Fruit fly (Drosophila melanogaster): Measurements from ENCODE around the gene CG16974.

CG16974 gene

DNA sequence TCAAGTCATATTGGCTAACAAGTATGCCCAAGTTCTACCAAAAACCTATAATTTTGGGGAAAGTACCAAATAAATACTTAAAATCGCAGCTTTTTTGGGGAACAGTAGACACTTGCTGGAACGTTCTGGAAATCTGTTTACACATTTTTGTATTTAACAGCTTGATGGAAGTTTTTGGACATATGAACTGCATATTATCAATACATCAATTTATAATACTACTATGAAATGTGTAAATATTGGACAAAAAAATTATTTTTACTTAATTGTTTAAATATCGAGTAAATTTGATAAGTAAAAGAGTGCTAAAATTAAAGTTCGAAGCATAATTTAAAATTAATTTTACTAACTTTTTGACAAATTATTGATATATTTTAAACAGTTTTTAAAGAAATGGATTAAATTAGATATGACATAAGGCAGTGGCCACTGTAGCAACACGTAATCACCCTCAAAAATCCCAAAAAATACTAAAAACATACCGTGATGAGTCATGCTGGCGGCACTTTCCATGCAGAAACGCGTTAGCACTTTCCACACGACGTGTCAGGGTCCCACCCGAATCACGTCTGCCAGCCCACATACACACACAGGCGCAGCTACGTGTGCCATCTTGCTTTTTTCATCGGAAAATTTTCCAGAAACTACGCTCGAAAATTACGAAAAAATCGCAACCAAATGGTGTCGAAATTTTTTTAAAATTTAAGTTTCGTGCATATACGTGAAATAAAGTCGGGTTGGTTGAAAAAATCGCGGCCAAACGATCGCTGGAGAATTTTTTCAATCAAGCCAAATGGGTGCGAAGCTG lies 26.6 kb downstream of the CG16974 start, which contains the start of gene Sirt1 (continued):
- TF ChIP-seq CG10959 (GFP tag; IDR thresholded peaks at IDR 0.05) (peak; percentile 55), gfzf (GFP tag; optimal IDR thresholded peaks at IDR 0.05) (peak; percentile 82), CG12744 (GFP tag; optimal IDR thresholded peaks at IDR 0.05) (no peak), tup (GFP tag; optimal IDR thresholded peaks at IDR 0.05) (peak; percentile 11), CG4707 (GFP tag; optimal IDR thresholded peaks at IDR 0.05) (no peak), CG18476 (GFP tag; optimal IDR thresholded peaks at IDR 0.05) (peak; percentile 55), Hmr (GFP tag; optimal IDR thresholded peaks at IDR 0.05) (peak; percentile 86), CG11247 (GFP tag; IDR thresholded peaks at IDR 0.05) (peak; percentile 57; the same call in 1 of the 2 replicates), CG32767 (GFP tag; IDR thresholded peaks at IDR 0.05) (peak; percentile 98), TFAM (GFP tag; optimal IDR thresholded peaks at IDR 0.05) (no peak), Hand (GFP tag; optimal IDR thresholded peaks at IDR 0.05) (peak; percentile 16), MBD-R2 (GFP tag; IDR thresholded peaks at IDR 0.05) (no peak), dmrt11E (tag; optimal IDR thresholded peaks at IDR 0.05) (peak; percentile 92), eyg (GFP tag; optimal IDR thresholded peaks at IDR 0.05) (peak; percentile 4), CG15011 (GFP tag; optimal IDR thresholded peaks at IDR 0.05) (peak; percentile 84), bcd (GFP tag; optimal IDR thresholded peaks at IDR 0.05) (peak; percentile 91), sd (tag; optimal IDR thresholded peaks at IDR 0.05) (peak; percentile 54), Max (GFP tag; optimal IDR thresholded peaks at IDR 0.05) (peak; percentile 49), CoRest (tag; optimal IDR thresholded peaks at IDR 0.05) (peak; percentile 98), ftz-f1 (GFP tag; optimal IDR thresholded peaks at IDR 0.05) (no peak), Dad (GFP tag; optimal IDR thresholded peaks at IDR 0.05) (no peak), CG6683 (GFP tag; optimal IDR thresholded peaks at IDR 0.05) (peak; percentile 24), CG10209 (GFP tag; optimal IDR thresholded peaks at IDR 0.05) (peak; percentile 88), ara (GFP tag; IDR thresholded peaks at IDR 0.05) (peak; percentile 54; the same call in 1 of the 2 replicates), Bgb (GFP tag; IDR thresholded peaks at IDR 0.05; ENCODE audit: partially characterized antibody) (peak; percentile 48; the same call in 1 of the 2 replicates), CG2889 (GFP tag; IDR thresholded peaks at IDR 0.05) (peak; percentile 54; the same call in 1 of the 3 replicates), CG11695 (GFP tag; IDR thresholded peaks at IDR 0.05) (peak; percentile 80), repo (GFP tag; optimal IDR thresholded peaks at IDR 0.05) (no peak), CG11504 (tag; optimal IDR thresholded peaks at IDR 0.05) (peak; percentile 91), Hey (tag; optimal IDR thresholded peaks at IDR 0.05) (no peak), CG3281 (GFP tag; optimal IDR thresholded peaks at IDR 0.05) (peak; percentile 89), Lhr (GFP tag; optimal IDR thresholded peaks at IDR 0.05) (peak; percentile 56), Bdp1 (GFP tag; optimal IDR thresholded peaks at IDR 0.05) (peak; percentile 19), CG7839 (tag; optimal IDR thresholded peaks at IDR 0.05) (peak; percentile 95), CG17186 (GFP tag; optimal IDR thresholded peaks at IDR 0.05) (no peak), H15 (GFP tag; IDR thresholded peaks at IDR 0.05) (peak; percentile 56; the same call in 2 of the 3 replicates), corto (GFP tag; optimal IDR thresholded peaks at IDR 0.05) (no peak), Chrac-16 (GFP tag; optimal IDR thresholded peaks at IDR 0.05) (peak; percentile 90), CG9876 (GFP tag; optimal IDR thresholded peaks at IDR 0.05) (no peak), ttk (GFP tag; IDR thresholded peaks at IDR 0.05) (peak; percentile 64), dpn (GFP tag; optimal IDR thresholded peaks at IDR 0.05) (peak; percentile 52 to 85), peb (GFP tag; IDR thresholded peaks at IDR 0.05) (peak; percentile 39; the same call in 1 of the 2 replicates), abd-A (tag; optimal IDR thresholded peaks at IDR 0.05) (no peak), trh (GFP tag; optimal IDR thresholded peaks at IDR 0.05) (peak; percentile 57), croc (GFP tag; conservative IDR thresholded peaks at IDR 0.05) (peak; percentile 75), CG17568 (GFP tag; optimal IDR thresholded peaks at IDR 0.05) (peak; percentile 35), slbo (GFP tag; IDR thresholded peaks at IDR 0.05) (peak; percentile 89), mld (GFP tag; IDR thresholded peaks at IDR 0.05; ENCODE audit: partially characterized antibody) (no peak)
